Fruit fly (Drosophila melanogaster) whole organism, embryonic: ENCODE data around the gene CG34434.
A peak's percentile ranks its signal among the peaks of the same experiment; 100 is the strongest.

ENCODE experiments used
- Adf1 ChIP-seq: fragments of 200-800 bp; sonication (Bioruptor generic); IDR thresholded peaks from 2 replicates; pipeline ENCODE4 v1.3.6; 2022; ENCODE audit warnings: missing biosample characterization, missing genetic modification characterization
- B-H1 ChIP-seq: fragments of 200-800 bp; sonication (Bioruptor generic); IDR thresholded peaks from 3 replicates; pipeline ENCODE4 v1.3.6; 2022; ENCODE audit warnings: missing biosample characterization, missing genetic modification characterization
- Bgb ChIP-seq: fragments of 200-800 bp; sonication (Bioruptor generic); IDR thresholded peaks from 2 replicates; pipeline ENCODE4 v1.3.6; 2022; ENCODE audit warnings: missing biosample characterization, missing genetic modification characterization; ENCODE audit not compliant: partially characterized antibody
- C15 ChIP-seq: fragments of 200-800 bp; sonication (Bioruptor generic); IDR thresholded peaks from 3 replicates; pipeline ENCODE4 v1.3.6; 2022; ENCODE audit warnings: missing biosample characterization, missing genetic modification characterization
- CG10147 ChIP-seq: fragments of 200-800 bp; sonication (Bioruptor generic); optimal IDR thresholded peaks from 2 replicates; lab custom pipeline; 2019; ENCODE audit warnings: missing biosample characterization, mild to moderate bottlenecking, missing genetic modification characterization, moderate library complexity
- CG10321 ChIP-seq: fragments of 200-800 bp; sonication (Bioruptor generic); IDR thresholded peaks from 2 replicates; pipeline ENCODE4 v1.3.6; 2022; ENCODE audit warnings: missing biosample characterization, missing genetic modification characterization
- CG12299 ChIP-seq: fragments of 200-800 bp; sonication (Bioruptor generic); optimal IDR thresholded peaks from 2 replicates; lab custom pipeline; 2018; ENCODE audit warnings: missing biosample characterization, mild to moderate bottlenecking, missing genetic modification characterization
- CG15073 ChIP-seq: fragments of 200-800 bp; sonication (Bioruptor generic); optimal IDR thresholded peaks from 2 replicates; lab custom pipeline; 2016; ENCODE audit warnings: missing biosample characterization, missing genetic modification characterization
- CG1529 ChIP-seq: fragments of 200-800 bp; sonication (Bioruptor generic); optimal IDR thresholded peaks from 3 replicates; lab custom pipeline; 2018; ENCODE audit warnings: missing biosample characterization, missing genetic modification characterization
- CG15479 ChIP-seq: fragments of 200-800 bp; sonication (Bioruptor generic); optimal IDR thresholded peaks from 3 replicates; lab custom pipeline; 2019; ENCODE audit warnings: missing biosample characterization, mild to moderate bottlenecking, missing genetic modification characterization, moderate library complexity
- CG1832 ChIP-seq: fragments of 200-800 bp; sonication (Bioruptor generic); optimal IDR thresholded peaks from 2 replicates; lab custom pipeline; 2017; ENCODE audit warnings: missing biosample characterization, mild to moderate bottlenecking, missing genetic modification characterization, inconsistent platforms
- CG18619 ChIP-seq: fragments of 200-800 bp; sonication (Bioruptor generic); optimal IDR thresholded peaks from 3 replicates; lab custom pipeline; 2017; ENCODE audit warnings: missing biosample characterization, mild to moderate bottlenecking, missing genetic modification characterization
- CG3065 ChIP-seq: fragments of 200-800 bp; sonication (Bioruptor generic); optimal IDR thresholded peaks from 2 replicates; lab custom pipeline; 2016; ENCODE audit warnings: missing biosample characterization, missing genetic modification characterization
- CG31224 ChIP-seq: fragments of 200-800 bp; sonication (Bioruptor generic); IDR thresholded peaks from 2 replicates; pipeline ENCODE4 v1.3.6; 2022; ENCODE audit warnings: missing biosample characterization, missing genetic modification characterization
- CG32767 ChIP-seq: fragments of 200-800 bp; sonication (Bioruptor generic); IDR thresholded peaks from 2 replicates; pipeline ENCODE4 v1.3.6; 2022; ENCODE audit warnings: missing biosample characterization, missing genetic modification characterization
- CG3838 ChIP-seq: fragments of 200-800 bp; sonication (Bioruptor generic); optimal IDR thresholded peaks from 3 replicates; lab custom pipeline; 2016; ENCODE audit warnings: missing biosample characterization, missing genetic modification characterization
- CG43689 ChIP-seq: fragments of 200-800 bp; sonication (Bioruptor generic); IDR thresholded peaks from 2 replicates; pipeline ENCODE4 v1.3.6; 2022; ENCODE audit warnings: missing biosample characterization, missing genetic modification characterization
- CG4404 ChIP-seq: fragments of 200-800 bp; sonication (Bioruptor generic); IDR thresholded peaks from 2 replicates; pipeline ENCODE4 v1.3.6; 2022; ENCODE audit warnings: missing biosample characterization, missing genetic modification characterization
- CG4820 ChIP-seq: fragments of 200-800 bp; sonication (Bioruptor generic); optimal IDR thresholded peaks from 3 replicates; lab custom pipeline; 2016; ENCODE audit warnings: missing biosample characterization, missing genetic modification characterization
- CG6683 ChIP-seq: fragments of 200-800 bp; sonication (Bioruptor generic); optimal IDR thresholded peaks from 2 replicates; lab custom pipeline; 2017; ENCODE audit warnings: missing biosample characterization, mild to moderate bottlenecking, missing genetic modification characterization, missing genetic modification reagents
- Dad ChIP-seq: fragments of 200-800 bp; sonication (Bioruptor generic); optimal IDR thresholded peaks from 3 replicates; lab custom pipeline; 2016; ENCODE audit warnings: missing biosample characterization, missing genetic modification characterization
- Dll ChIP-seq: fragments of 200-800 bp; sonication (Bioruptor generic); IDR thresholded peaks from 4 replicates; pipeline ENCODE4 v1.3.6; 2022; ENCODE audit warnings: missing biosample characterization, missing genetic modification characterization; ENCODE audit not compliant: partially characterized antibody
- Hmr ChIP-seq: fragments of 200-800 bp; sonication (Bioruptor generic); optimal IDR thresholded peaks from 3 replicates; lab custom pipeline; 2017; ENCODE audit warnings: mild to moderate bottlenecking, missing biosample characterization, missing genetic modification reagents, missing genetic modification characterization
- Lpt ChIP-seq: fragments of >200 bp; optimal IDR thresholded peaks from 2 replicates; lab custom pipeline; 2018; ENCODE audit warnings: missing biosample characterization, missing genetic modification characterization
- MBD-R2 ChIP-seq: fragments of 200-800 bp; sonication (Bioruptor generic); IDR thresholded peaks from 2 replicates; pipeline ENCODE4 v1.3.6; 2022; ENCODE audit warnings: missing biosample characterization, missing genetic modification characterization
- Med ChIP-seq: fragments of 200-800 bp; sonication (Bioruptor generic); peaks from one replicate; lab custom pipeline; 2016; ENCODE audit warnings: missing biosample characterization, missing genetic modification characterization, mild to moderate bottlenecking, inconsistent platforms, moderate library complexity
- Nf-YB ChIP-seq: fragments of 200-800 bp; sonication (Bioruptor generic); optimal IDR thresholded peaks from 3 replicates; lab custom pipeline; 2019; ENCODE audit warnings: missing biosample characterization, mild to moderate bottlenecking, missing genetic modification characterization, moderate library complexity
- Six4 ChIP-seq: fragments of 200-800 bp; sonication (Bioruptor generic); optimal IDR thresholded peaks from 2 replicates; lab custom pipeline; 2016; ENCODE audit warnings: missing biosample characterization, missing genetic modification characterization
- Trl ChIP-seq, 3 experiments: fragments of >200 bp in 2 of 3; fragments of 200-800 bp in 1 of 3; sonication (Bioruptor generic) in 1 of 3; optimal IDR thresholded peaks; 2 replicates in 1 of 3; 3 replicates in 2 of 3; lab custom pipeline; 2016 to 2017; ENCODE audit warnings: missing biosample characterization in 1 of 3, missing genetic modification characterization in 1 of 3
- abd-A ChIP-seq: fragments of 200-800 bp; sonication (Bioruptor generic); optimal IDR thresholded peaks from 3 replicates; lab custom pipeline; 2019; ENCODE audit warnings: missing biosample characterization, mild to moderate bottlenecking, missing genetic modification characterization, moderate library complexity
- aop ChIP-seq: fragments of 200-800 bp; sonication (Bioruptor generic); IDR thresholded peaks from 2 replicates; pipeline ENCODE4 v1.3.6; 2022; ENCODE audit warnings: missing biosample characterization, missing genetic modification characterization
- chif ChIP-seq, 2 experiments: fragments of 200-800 bp; sonication (Bioruptor generic); optimal IDR thresholded peaks; 3 replicates each; lab custom pipeline; 2016; ENCODE audit warnings: missing biosample characterization in 2 of 2, missing genetic modification characterization in 2 of 2
- crol ChIP-seq: fragments of 200-800 bp; sonication (Bioruptor generic); IDR thresholded peaks from 2 replicates; pipeline ENCODE4 v1.3.6; 2022; ENCODE audit warnings: missing biosample characterization, missing genetic modification characterization
- fd64A ChIP-seq: fragments of 200-800 bp; sonication (Bioruptor generic); optimal IDR thresholded peaks from 3 replicates; lab custom pipeline; 2018; ENCODE audit warnings: missing biosample characterization, mild to moderate bottlenecking, missing genetic modification characterization
- gfzf ChIP-seq: fragments of 200-800 bp; sonication (Bioruptor generic); optimal IDR thresholded peaks from 2 replicates; lab custom pipeline; 2016; ENCODE audit warnings: missing biosample characterization, mild to moderate bottlenecking, missing genetic modification characterization, moderate library complexity
- hbn ChIP-seq: fragments of 200-800 bp; sonication (Bioruptor generic); IDR thresholded peaks from 2 replicates; pipeline ENCODE4 v1.3.6; 2022; ENCODE audit warnings: missing biosample characterization, missing genetic modification characterization; ENCODE audit not compliant: partially characterized antibody
- lola ChIP-seq, 3 experiments: fragments of >200 bp in 2 of 3; fragments of 200-800 bp in 1 of 3; sonication (Bioruptor generic) in 1 of 3; optimal IDR thresholded peaks; 2 replicates each; lab custom pipeline; 2017 to 2019; ENCODE audit warnings: missing biosample characterization in 3 of 3, missing genetic modification characterization in 3 of 3, mild to moderate bottlenecking in 1 of 3, moderate library complexity in 1 of 3
- lov ChIP-seq, 2 experiments: fragments of 200-800 bp in 1 of 2; fragments of >200 bp in 1 of 2; sonication (Bioruptor generic) in 1 of 2; IDR thresholded peaks in 1 of 2; optimal IDR thresholded peaks in 1 of 2; 2 replicates in 1 of 2; 3 replicates in 1 of 2; pipeline versions ENCODE4 v1.3.6 to Lab custom; 2017 to 2022; ENCODE audit warnings: missing biosample characterization in 1 of 2, missing genetic modification characterization in 1 of 2
- nerfin-1 ChIP-seq: fragments of 200-800 bp; sonication (Bioruptor generic); optimal IDR thresholded peaks from 3 replicates; lab custom pipeline; 2019; ENCODE audit warnings: missing biosample characterization, mild to moderate bottlenecking, missing genetic modification characterization, moderate library complexity
- sens ChIP-seq: fragments of 200-800 bp; sonication (Bioruptor generic); peaks from one replicate; lab custom pipeline; 2016; ENCODE audit warnings: missing biosample characterization, missing genetic modification characterization
- slbo ChIP-seq: fragments of 200-800 bp; sonication (Bioruptor generic); IDR thresholded peaks from 2 replicates; pipeline ENCODE4 v1.3.6; 2022; ENCODE audit warnings: missing biosample characterization, missing genetic modification characterization
- trh ChIP-seq: fragments of 200-800 bp; sonication (Bioruptor generic); optimal IDR thresholded peaks from 2 replicates; lab custom pipeline; 2016; ENCODE audit warnings: missing biosample characterization, missing genetic modification characterization
- wor ChIP-seq: fragments of 200-800 bp; sonication (Bioruptor generic); IDR thresholded peaks from 2 replicates; pipeline ENCODE4 v1.3.6; 2022; ENCODE audit warnings: missing biosample characterization, missing genetic modification characterization
- yki ChIP-seq: fragments of >200 bp; optimal IDR thresholded peaks from 3 replicates; lab custom pipeline; 2018

The CG34434 gene

dm6 chrX:5637543-5637942 is 21.4 kb upstream of the CG34434 start (continued):
- TF ChIP-seq fd64A (GFP tag; lab: Kevin White, UChicago) (no peak), Hmr (GFP tag; lab: Kevin White, UChicago) (no peak), CG43689 (GFP tag; lab: Robert Waterston, UW) (no peak), chif (GFP tag; optimal IDR thresholded peaks at IDR 0.05; lab: Kevin White, UChicago) (no peak), Dll (no peak), Med (peak; percentile 47), wor (GFP tag; lab: Robert Waterston, UW) (no peak), CG32767 (no peak), CG15073 (GFP tag; lab: Kevin White, UChicago) (no peak), CG15479 (no peak), CG18619 (GFP tag; lab: Kevin White, UChicago) (no peak), CG10321 (GFP tag; lab: Robert Waterston, UW) (peak; percentile 63; the same call in 1 of the 2 replicates)

DNA sequence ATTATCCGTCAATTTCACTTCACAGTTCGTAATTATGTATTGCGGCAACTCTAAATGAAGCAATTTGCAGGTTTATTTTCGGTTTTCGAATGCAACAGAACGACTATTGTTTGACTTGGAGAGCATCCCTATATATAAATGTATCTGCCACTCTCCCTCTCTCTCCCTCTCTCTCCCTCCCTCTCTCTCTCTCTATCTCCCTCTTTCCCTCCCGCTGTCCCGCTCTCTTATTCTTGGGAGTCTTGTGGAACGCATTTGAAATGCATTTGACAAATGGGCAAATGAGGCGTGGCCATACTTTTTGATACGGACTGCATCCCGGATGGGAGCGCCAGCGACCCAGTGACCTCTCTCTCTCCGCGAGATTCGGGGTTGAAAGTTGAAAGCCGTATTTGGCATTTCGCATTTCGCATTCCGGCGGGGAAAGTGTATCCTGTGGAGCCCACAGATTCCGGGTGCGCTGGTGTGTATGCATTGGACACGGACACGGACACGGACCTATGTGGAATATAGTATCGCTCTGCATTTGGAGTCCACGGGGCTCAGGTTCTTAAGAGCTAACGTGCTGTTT is 20.4 kb upstream of the CG34434 start:
- no peak for TF ChIP-seq hbn (GFP tag; lab: Robert Waterston, UW)
- TF ChIP-seq CG3838 (GFP tag; lab: Kevin White, UChicago): no peak
- no peak for TF ChIP-seq lola (GFP tag; optimal IDR thresholded peaks at IDR 0.05; lab: Kevin White, UChicago)
- peak; percentile 6 for TF ChIP-seq yki
- no peak for TF ChIP-seq aop (GFP tag; lab: Robert Waterston, UW)
- TF ChIP-seq Lpt (GFP tag; lab: Kevin White, UChicago): no peak
- TF ChIP-seq CG6683: no peak
- peak; percentile 34 for TF ChIP-seq sens (GFP tag; lab: Kevin White, UChicago)
- peak; percentile 69 to 70 for TF ChIP-seq Trl (optimal IDR thresholded peaks at IDR 0.05; lab: Kevin White, UChicago)
- no peak for TF ChIP-seq Trl (GFP tag; optimal IDR thresholded peaks at IDR 0.05; lab: Kevin White, UChicago)
- peak; percentile 56 for TF ChIP-seq Med
- peak; percentile 8 for TF ChIP-seq CG3065 (GFP tag; lab: Kevin White, UChicago)
- TF ChIP-seq B-H1 (GFP tag; lab: Robert Waterston, UW): no peak
- TF ChIP-seq gfzf (GFP tag; lab: Kevin White, UChicago): no peak
- TF ChIP-seq CG4820 (GFP tag; lab: Kevin White, UChicago): no peak
- TF ChIP-seq CG31224 (GFP tag; lab: Robert Waterston, UW): no peak
- TF ChIP-seq CG1832: peak; percentile 78
- TF ChIP-seq CG1529 (GFP tag; lab: Kevin White, UChicago): no peak
- TF ChIP-seq CG10147 (GFP tag; lab: Kevin White, UChicago): no peak
- no peak for TF ChIP-seq Six4
- no peak for TF ChIP-seq Adf1
- TF ChIP-seq CG4404: no peak
- no peak for TF ChIP-seq Dad (GFP tag; lab: Kevin White, UChicago)
- TF ChIP-seq C15: no peak
- TF ChIP-seq Bgb (GFP tag; lab: Robert Waterston, UW): peak; percentile 12; the same call in 1 of the 2 replicates
- no peak for TF ChIP-seq slbo (GFP tag; lab: Robert Waterston, UW)
- peak; percentile 52 for TF ChIP-seq nerfin-1 (tag; lab: Kevin White, UChicago)
- no peak for TF ChIP-seq CG12299 (tag; lab: Kevin White, UChicago)
- peak; percentile 50 for TF ChIP-seq Nf-YB (GFP tag; lab: Kevin White, UChicago)
- TF ChIP-seq trh (GFP tag; lab: Kevin White, UChicago): no peak
- peak; percentile 36 for TF ChIP-seq abd-A (tag; lab: Kevin White, UChicago)
- no peak for TF ChIP-seq MBD-R2 (GFP tag; lab: Robert Waterston, UW)
- TF ChIP-seq lov (optimal IDR thresholded peaks at IDR 0.05; lab: Kevin White, UChicago): no peak
- TF ChIP-seq lov (GFP tag; IDR thresholded peaks at IDR 0.05; lab: Robert Waterston, UW): no peak
- peak; percentile 78 for TF ChIP-seq crol
